Worm (Caenorhabditis elegans) whole organism, L3 larva: ENCODE results near the gene fubl-3.

Experiments used
- aly-2 ChIP-seq: fragments of 150-350 bp; optimal IDR thresholded peaks from 2 replicates; lab custom pipeline; 2014; ENCODE audit warnings: missing biosample characterization, missing genetic modification characterization
- daf-12 ChIP-seq: fragments of 150-350 bp; optimal IDR thresholded peaks from 2 replicates; lab custom pipeline; 2014; ENCODE audit warnings: missing biosample characterization, missing genetic modification reagents, missing genetic modification characterization
- lin-15B ChIP-seq: fragments of 150-350 bp; optimal IDR thresholded peaks from 2 replicates; lab custom pipeline; 2014; ENCODE audit warnings: missing biosample characterization, missing genetic modification characterization
- nfya-1 ChIP-seq: sonication (generic microtip); optimal IDR thresholded peaks from 2 replicates; lab custom pipeline; 2017; ENCODE audit warnings: missing genetic modification characterization, mild to moderate bottlenecking, missing compliant biosample characterization, antibody characterized with exemption, moderate library complexity; ENCODE audit not compliant: insufficient read depth
- nhr-28 ChIP-seq: fragments of 150-350 bp; optimal IDR thresholded peaks from 2 replicates; lab custom pipeline; 2014; ENCODE audit warnings: missing biosample characterization, missing genetic modification characterization
- nhr-77 ChIP-seq: fragments of 150-350 bp; optimal IDR thresholded peaks from 2 replicates; lab custom pipeline; 2014; ENCODE audit warnings: missing biosample characterization, missing genetic modification characterization
- skn-1 ChIP-seq: fragments of 150-350 bp; optimal IDR thresholded peaks from 2 replicates; lab custom pipeline; 2014; ENCODE audit warnings: missing biosample characterization, missing genetic modification characterization
- snpc-4 ChIP-seq: fragments of 150-350 bp; optimal IDR thresholded peaks from 2 replicates; lab custom pipeline; 2014; ENCODE audit warnings: missing biosample characterization, missing genetic modification characterization
- tbx-2 ChIP-seq: sonication (generic microtip); optimal IDR thresholded peaks from 2 replicates; lab custom pipeline; 2016; ENCODE audit warnings: mild to moderate bottlenecking, missing genetic modification characterization, missing compliant biosample characterization

DNA sequence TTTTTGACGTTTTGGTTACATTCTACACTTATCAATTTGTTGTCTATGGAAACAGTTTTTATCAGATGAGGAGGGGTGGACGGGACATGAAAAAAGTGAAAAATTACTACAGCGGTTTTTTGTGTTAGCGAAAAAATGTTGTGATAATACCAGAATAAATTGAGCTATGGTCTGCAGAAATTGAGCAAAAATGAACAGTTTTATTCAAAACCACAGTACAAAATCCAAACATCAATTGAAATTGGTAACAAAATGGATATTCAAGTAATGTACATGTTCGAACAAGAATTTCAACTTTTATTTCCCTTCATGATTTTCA, 9.7 kb upstream of the fubl-3 start:
- TF ChIP-seq snpc-4 (tag; lab: Kevin White, UChicago), result no peak
- TF ChIP-seq aly-2 (tag; lab: Kevin White, UChicago), result no peak
- no peak for TF ChIP-seq lin-15B
- no peak for TF ChIP-seq tbx-2 (tag; lab: Kevin White, UChicago)
- TF ChIP-seq nhr-28 (tag; lab: Kevin White, UChicago), result no peak
- no peak for TF ChIP-seq daf-12 (tag; lab: Kevin White, UChicago)
- no peak for TF ChIP-seq nfya-1 (tag; lab: Kevin White, UChicago)
- no peak for TF ChIP-seq nhr-77 (tag; lab: Kevin White, UChicago)
- no peak for TF ChIP-seq skn-1 (tag; lab: Kevin White, UChicago)
